Fruit fly (Drosophila melanogaster): Measurements from ENCODE around the gene CG7530.

DNA sequence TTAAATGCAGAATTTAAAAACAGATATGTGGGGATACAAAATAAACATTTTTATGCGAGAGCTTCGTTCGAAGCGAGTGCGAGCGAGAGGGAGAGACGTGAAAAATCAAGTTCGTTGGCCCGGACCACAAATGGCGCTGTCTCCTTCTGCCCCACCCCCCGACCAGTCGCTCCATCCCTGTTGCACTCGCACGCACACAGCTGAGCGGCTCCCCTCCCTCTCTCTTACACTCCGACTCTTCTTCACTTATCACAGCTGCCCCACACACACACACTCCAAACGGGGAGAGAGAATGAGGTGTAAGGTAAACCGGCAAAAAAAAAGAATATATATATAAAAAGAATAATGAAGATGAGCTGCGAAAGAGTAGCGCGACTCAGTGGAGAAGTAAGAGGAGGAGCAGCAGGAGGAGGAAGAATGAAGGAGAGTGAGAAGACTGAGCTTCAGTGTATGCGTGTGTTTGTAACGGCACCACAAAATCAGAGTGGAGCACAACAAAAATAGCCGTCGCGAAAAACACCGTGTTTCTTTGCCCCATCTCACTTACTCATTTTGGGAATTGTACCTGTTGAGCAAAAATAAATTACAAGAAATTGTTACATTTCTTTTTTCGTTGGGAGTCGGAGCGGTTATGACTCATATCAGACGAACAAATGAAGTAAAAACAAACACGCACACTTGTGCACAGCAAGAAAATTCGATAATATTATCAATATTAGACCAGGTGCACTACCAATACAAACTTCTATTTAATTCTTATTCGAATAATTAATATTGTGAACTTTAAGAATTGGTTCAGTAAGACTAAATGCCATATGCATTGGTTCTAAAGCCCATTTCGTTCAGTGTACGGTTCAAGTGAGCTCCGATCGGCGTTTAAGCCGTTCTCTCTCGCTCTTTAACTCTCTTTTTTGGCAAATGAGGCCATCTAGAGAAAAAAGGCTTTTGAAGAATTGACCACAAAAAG lies 6.9 kb upstream of the CG7530 start:
- TF ChIP-seq GATAd (GFP tag; optimal IDR thresholded peaks at IDR 0.05) (peak; percentile 46), Hr83 (GFP tag; optimal IDR thresholded peaks at IDR 0.05; ENCODE audit: poor library complexity, severe bottlenecking) (peak; percentile 88), sv (GFP tag; optimal IDR thresholded peaks at IDR 0.05) (peak; percentile 92), Hnf4 (GFP tag; optimal IDR thresholded peaks at IDR 0.05) (peak; percentile 95), dsf (GFP tag; optimal IDR thresholded peaks at IDR 0.05; ENCODE audit: borderline replicate concordance) (peak; percentile 82)
